Fruit fly (Drosophila melanogaster) whole organism, embryonic: ENCODE measurements around the gene amos.

Source experiments
- Bdp1 ChIP-seq: fragments of 200-800 bp; sonication (Bioruptor generic); optimal IDR thresholded peaks from 3 replicates; lab custom pipeline; 2016; ENCODE audit warnings: missing biosample characterization, missing genetic modification characterization
- Blimp-1 ChIP-seq: fragments of 200-800 bp; sonication (Bioruptor generic); optimal IDR thresholded peaks from 3 replicates; lab custom pipeline; 2018; ENCODE audit warnings: missing biosample characterization, missing genetic modification characterization, mild to moderate bottlenecking, moderate library complexity, missing genetic modification reagents
- Bteb2 ChIP-seq: fragments of 200-800 bp; sonication (Bioruptor generic); optimal IDR thresholded peaks from 2 replicates; lab custom pipeline; 2016; ENCODE audit warnings: missing biosample characterization, missing genetic modification characterization
- CG10267 ChIP-seq: fragments of 200-800 bp; sonication (Bioruptor generic); optimal IDR thresholded peaks from 2 replicates; lab custom pipeline; 2018; ENCODE audit warnings: missing biosample characterization, mild to moderate bottlenecking, missing genetic modification characterization, moderate library complexity
- CG10959 ChIP-seq: fragments of 200-800 bp; sonication (Bioruptor generic); IDR thresholded peaks from 2 replicates; pipeline ENCODE4 v1.3.6; 2022; ENCODE audit warnings: missing biosample characterization, missing genetic modification characterization
- CG11456 ChIP-seq: fragments of 200-800 bp; sonication (Bioruptor generic); IDR thresholded peaks from 3 replicates; pipeline ENCODE4 v1.3.6; 2022; ENCODE audit warnings: missing biosample characterization, missing genetic modification characterization
- CG11696 ChIP-seq: fragments of 200-800 bp; sonication (Bioruptor generic); IDR thresholded peaks from 2 replicates; pipeline ENCODE4 v1.3.6; 2022; ENCODE audit warnings: missing biosample characterization, missing genetic modification characterization
- CG12155 ChIP-seq: fragments of 200-800 bp; sonication (Bioruptor generic); optimal IDR thresholded peaks from 3 replicates; lab custom pipeline; 2016; ENCODE audit warnings: missing biosample characterization, missing genetic modification characterization
- CG14014 ChIP-seq: fragments of 200-800 bp; sonication (Bioruptor generic); IDR thresholded peaks from 2 replicates; pipeline ENCODE4 v1.3.6; 2022; ENCODE audit warnings: missing biosample characterization, missing genetic modification characterization
- CG14441 ChIP-seq: fragments of 200-800 bp; sonication (Bioruptor generic); IDR thresholded peaks from 2 replicates; pipeline ENCODE4 v1.3.6; 2022; ENCODE audit warnings: missing biosample characterization, missing genetic modification characterization
- CG14710 ChIP-seq: fragments of 200-800 bp; sonication (Bioruptor generic); optimal IDR thresholded peaks from 3 replicates; lab custom pipeline; 2019; ENCODE audit warnings: missing biosample characterization, mild to moderate bottlenecking, missing genetic modification characterization, moderate library complexity
- CG33213 ChIP-seq: fragments of 200-800 bp; sonication (Bioruptor generic); optimal IDR thresholded peaks from 3 replicates; lab custom pipeline; 2016; ENCODE audit warnings: missing biosample characterization, missing genetic modification characterization
- CG3995 ChIP-seq: fragments of 200-800 bp; sonication (Bioruptor generic); optimal IDR thresholded peaks from 3 replicates; lab custom pipeline; 2016; ENCODE audit warnings: missing biosample characterization, missing genetic modification characterization
- CG43689 ChIP-seq: fragments of 200-800 bp; sonication (Bioruptor generic); IDR thresholded peaks from 2 replicates; pipeline ENCODE4 v1.3.6; 2022; ENCODE audit warnings: missing biosample characterization, missing genetic modification characterization
- CG4707 ChIP-seq: fragments of 200-800 bp; sonication (Bioruptor generic); optimal IDR thresholded peaks from 2 replicates; lab custom pipeline; 2018; ENCODE audit warnings: missing biosample characterization, mild to moderate bottlenecking, missing genetic modification characterization, moderate library complexity
- CG4820 ChIP-seq: fragments of 200-800 bp; sonication (Bioruptor generic); optimal IDR thresholded peaks from 3 replicates; lab custom pipeline; 2016; ENCODE audit warnings: missing biosample characterization, missing genetic modification characterization
- CG5245 ChIP-seq: fragments of 200-800 bp; sonication (Bioruptor generic); optimal IDR thresholded peaks from 3 replicates; lab custom pipeline; 2016; ENCODE audit warnings: missing biosample characterization, missing genetic modification characterization
- CG7271 ChIP-seq: fragments of 200-800 bp; sonication (Bioruptor generic); optimal IDR thresholded peaks from 2 replicates; lab custom pipeline; 2018; ENCODE audit warnings: missing biosample characterization, mild to moderate bottlenecking, missing genetic modification characterization, moderate library complexity
- CG8089 ChIP-seq: fragments of 200-800 bp; sonication (Bioruptor generic); optimal IDR thresholded peaks from 3 replicates; lab custom pipeline; 2016; ENCODE audit warnings: missing biosample characterization, missing genetic modification characterization
- CG8388 ChIP-seq: fragments of 200-800 bp; sonication (Bioruptor generic); optimal IDR thresholded peaks from 2 replicates; lab custom pipeline; 2019; ENCODE audit warnings: missing biosample characterization, mild to moderate bottlenecking, missing genetic modification characterization, moderate library complexity
- Dll ChIP-seq: fragments of 200-800 bp; sonication (Bioruptor generic); IDR thresholded peaks from 4 replicates; pipeline ENCODE4 v1.3.6; 2022; ENCODE audit warnings: missing biosample characterization, missing genetic modification characterization; ENCODE audit not compliant: partially characterized antibody
- E2f1 ChIP-seq: fragments of 200-800 bp; sonication (Bioruptor generic); IDR thresholded peaks from 2 replicates; pipeline ENCODE4 v1.3.6; 2022; ENCODE audit warnings: missing biosample characterization, missing genetic modification characterization
- HLH3B ChIP-seq: fragments of 200-800 bp; sonication (Bioruptor generic); IDR thresholded peaks from 2 replicates; pipeline ENCODE4 v1.3.6; 2022; ENCODE audit warnings: missing biosample characterization, missing genetic modification characterization
- Oaz ChIP-seq: fragments of 200-800 bp; sonication (Bioruptor generic); IDR thresholded peaks from 2 replicates; pipeline ENCODE4 v1.3.6; 2022; ENCODE audit warnings: missing biosample characterization, missing genetic modification characterization
- Optix ChIP-seq: fragments of 200-800 bp; sonication (Bioruptor generic); IDR thresholded peaks from 3 replicates; pipeline ENCODE4 v1.3.6; 2022; ENCODE audit warnings: missing biosample characterization, missing genetic modification characterization
- Usf ChIP-seq: fragments of 200-800 bp; sonication (Bioruptor generic); optimal IDR thresholded peaks from 2 replicates; lab custom pipeline; 2017; ENCODE audit warnings: missing genotype, missing biosample characterization, missing genetic modification characterization
- Xbp1 ChIP-seq: fragments of 200-800 bp; sonication (Bioruptor generic); optimal IDR thresholded peaks from 3 replicates; lab custom pipeline; 2016; ENCODE audit warnings: missing biosample characterization, mild to moderate bottlenecking, missing genetic modification characterization
- ara ChIP-seq: fragments of 200-800 bp; sonication (Bioruptor generic); IDR thresholded peaks from 2 replicates; pipeline ENCODE4 v1.3.6; 2022; ENCODE audit warnings: missing biosample characterization, missing genetic modification characterization
- az2 ChIP-seq: fragments of 200-800 bp; sonication (Bioruptor generic); optimal IDR thresholded peaks from 3 replicates; lab custom pipeline; 2016; ENCODE audit warnings: missing biosample characterization, missing genetic modification characterization
- chif ChIP-seq, 2 experiments: fragments of 200-800 bp; sonication (Bioruptor generic); optimal IDR thresholded peaks; 3 replicates each; lab custom pipeline; 2016; ENCODE audit warnings: missing biosample characterization in 2 of 2, missing genetic modification characterization in 2 of 2
- croc ChIP-seq: fragments of 200-800 bp; sonication (Bioruptor generic); conservative IDR thresholded peaks from 3 replicates; pipeline ENCODE4 v1.3.6; 2022; ENCODE audit warnings: missing biosample characterization, missing genetic modification characterization
- dimm ChIP-seq: fragments of 200-800 bp; sonication (Bioruptor generic); IDR thresholded peaks from 2 replicates; pipeline ENCODE4 v1.3.6; 2022; ENCODE audit warnings: missing biosample characterization, missing genetic modification characterization
- dpn ChIP-seq, 2 experiments: fragments of 200-800 bp; sonication (Bioruptor generic); optimal IDR thresholded peaks; 3 replicates each; lab custom pipeline; 2016; ENCODE audit warnings: missing biosample characterization in 2 of 2, missing genetic modification characterization in 2 of 2
- ems ChIP-seq: fragments of 200-800 bp; sonication (Bioruptor generic); optimal IDR thresholded peaks from 3 replicates; lab custom pipeline; 2016; ENCODE audit warnings: missing biosample characterization, missing genetic modification characterization
- gcm ChIP-seq: fragments of 200-800 bp; sonication (Bioruptor generic); optimal IDR thresholded peaks from 2 replicates; lab custom pipeline; 2019; ENCODE audit warnings: missing biosample characterization, mild to moderate bottlenecking, missing genetic modification characterization, moderate library complexity
- h ChIP-seq: fragments of >200 bp; optimal IDR thresholded peaks from 2 replicates; lab custom pipeline; 2017
- inv ChIP-seq: fragments of 200-800 bp; sonication (Bioruptor generic); IDR thresholded peaks from 2 replicates; pipeline ENCODE4 v1.3.6; 2022; ENCODE audit warnings: missing biosample characterization, missing genetic modification characterization; ENCODE audit not compliant: partially characterized antibody
- ken ChIP-seq: fragments of 200-800 bp; sonication (Bioruptor generic); IDR thresholded peaks from 3 replicates; pipeline ENCODE4 v1.3.6; 2022; ENCODE audit warnings: missing biosample characterization, missing genetic modification characterization
- mirr ChIP-seq: fragments of 200-800 bp; sonication (Bioruptor generic); optimal IDR thresholded peaks from 3 replicates; lab custom pipeline; 2018; ENCODE audit warnings: missing biosample characterization, mild to moderate bottlenecking, missing genetic modification characterization
- org-1 ChIP-seq: fragments of 200-800 bp; sonication (Bioruptor generic); optimal IDR thresholded peaks from 2 replicates; lab custom pipeline; 2017; ENCODE audit warnings: missing biosample characterization, missing genetic modification characterization
- pfk ChIP-seq: fragments of 200-800 bp; sonication (Bioruptor generic); optimal IDR thresholded peaks from 2 replicates; lab custom pipeline; 2018; ENCODE audit warnings: missing biosample characterization, mild to moderate bottlenecking, missing genetic modification characterization, moderate library complexity
- sens-2 ChIP-seq: fragments of 200-800 bp; sonication (Bioruptor generic); IDR thresholded peaks from 2 replicates; pipeline ENCODE4 v1.3.6; 2022; ENCODE audit warnings: missing biosample characterization, missing genetic modification characterization
- stc ChIP-seq: fragments of 200-800 bp; sonication (Bioruptor generic); IDR thresholded peaks from 2 replicates; pipeline ENCODE4 v1.3.6; 2022; ENCODE audit warnings: missing biosample characterization, missing genetic modification characterization
- sug ChIP-seq: fragments of 200-800 bp; optimal IDR thresholded peaks from 2 replicates; lab custom pipeline; 2019; ENCODE audit warnings: missing biosample characterization, mild to moderate bottlenecking, missing genetic modification characterization, moderate library complexity
- tgo ChIP-seq: fragments of 200-800 bp; sonication (Bioruptor generic); IDR thresholded peaks from 3 replicates; pipeline ENCODE4 v1.3.6; 2022; ENCODE audit warnings: missing biosample characterization, missing genetic modification characterization
- tio ChIP-seq: fragments of 200-800 bp; sonication (Bioruptor generic); optimal IDR thresholded peaks from 2 replicates; lab custom pipeline; 2017; ENCODE audit warnings: missing biosample characterization, missing genetic modification characterization, inconsistent platforms
- tll ChIP-seq, 2 experiments: fragments of 200-800 bp in 1 of 2; fragments of >200 bp in 1 of 2; sonication (Bioruptor generic) in 1 of 2; optimal IDR thresholded peaks; 2 replicates each; lab custom pipeline; 2017 to 2019; ENCODE audit warnings: missing biosample characterization in 2 of 2, missing genetic modification characterization in 2 of 2, mild to moderate bottlenecking in 1 of 2, moderate library complexity in 1 of 2
- vnd ChIP-seq: fragments of 200-800 bp; sonication (Bioruptor generic); IDR thresholded peaks from 3 replicates; pipeline ENCODE4 v1.3.6; 2022; ENCODE audit warnings: missing biosample characterization, missing genetic modification characterization; ENCODE audit not compliant: partially characterized antibody
- wdn ChIP-seq: fragments of 200-800 bp; sonication (Bioruptor generic); IDR thresholded peaks from 2 replicates; pipeline ENCODE4 v1.3.6; 2022; ENCODE audit warnings: missing biosample characterization, missing genetic modification characterization
- wor ChIP-seq: fragments of 200-800 bp; sonication (Bioruptor generic); IDR thresholded peaks from 2 replicates; pipeline ENCODE4 v1.3.6; 2022; ENCODE audit warnings: missing biosample characterization, missing genetic modification characterization

The amos gene

DNA sequence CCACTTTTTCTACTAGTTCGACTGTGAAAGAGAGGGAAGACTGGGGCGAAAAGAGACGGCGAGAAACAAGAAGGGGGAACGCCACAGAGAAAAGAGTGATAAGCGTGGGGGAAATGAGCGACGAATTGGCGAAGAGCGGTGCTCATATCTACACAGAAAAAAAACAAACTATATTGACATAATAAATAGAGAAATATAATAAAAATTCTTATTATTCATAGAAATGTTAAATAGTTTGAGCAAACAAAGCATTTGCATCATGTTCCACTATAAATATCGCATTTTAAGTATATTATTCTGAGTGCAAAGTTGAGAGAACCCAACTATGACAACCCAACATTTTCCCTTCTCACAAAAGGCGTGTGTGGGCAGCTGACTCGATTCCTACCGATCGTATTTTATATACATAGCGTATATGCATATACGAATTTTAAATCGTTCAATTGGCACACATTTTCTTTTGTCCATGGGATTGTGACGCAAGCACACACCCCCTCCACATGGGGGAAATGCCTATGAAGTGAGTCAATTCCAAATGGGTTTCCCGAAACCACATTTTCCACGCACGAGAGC lies 38.7 kb downstream of the amos start (continued):
- TF ChIP-seq CG43689 (GFP tag; lab: Robert Waterston, UW) = peak; percentile 46; the same call in 1 of the 2 replicates
- no peak; the same call in 1 of the 2 replicates for TF ChIP-seq dimm (GFP tag; lab: Robert Waterston, UW)
- TF ChIP-seq dpn (GFP tag; optimal IDR thresholded peaks at IDR 0.05; lab: Kevin White, UChicago) = peak; percentile 2 to 70
- peak; percentile 77 for TF ChIP-seq Blimp-1
- no peak for TF ChIP-seq CG3995 (GFP tag; lab: Kevin White, UChicago)
- peak; percentile 55; the same call in 1 of the 3 replicates for TF ChIP-seq Optix (GFP tag; lab: Robert Waterston, UW)
- peak; percentile 74 for TF ChIP-seq stc
- TF ChIP-seq sug (tag; lab: Kevin White, UChicago) = peak; percentile 28
- TF ChIP-seq HLH3B = peak; percentile 86
- peak; percentile 55 for TF ChIP-seq CG4820 (GFP tag; lab: Kevin White, UChicago)
- 0 out of 2 replicates have a peak, but pooled peaks have one; percentile 48 for TF ChIP-seq CG10959 (GFP tag; lab: Robert Waterston, UW)
- TF ChIP-seq ara = peak; percentile 50; the same call in 1 of the 2 replicates
- TF ChIP-seq Usf (GFP tag; lab: Kevin White, UChicago) = peak; percentile 16
- peak; percentile 61 for TF ChIP-seq CG10267 (tag; lab: Kevin White, UChicago)
- TF ChIP-seq chif (GFP tag; optimal IDR thresholded peaks at IDR 0.05; lab: Kevin White, UChicago) = no peak
- TF ChIP-seq CG11696 (GFP tag; lab: Robert Waterston, UW) = peak; percentile 56; the same call in 1 of the 2 replicates
- TF ChIP-seq croc (GFP tag; lab: Robert Waterston, UW) = peak; percentile 54; the same call in 2 of the 3 replicates
- TF ChIP-seq CG8089 (GFP tag; lab: Kevin White, UChicago) = no peak
- no peak for TF ChIP-seq mirr
- TF ChIP-seq az2 = peak; percentile 73
- TF ChIP-seq CG5245 = peak; percentile 19
- peak; percentile 56 for TF ChIP-seq wdn
- TF ChIP-seq CG14710 (tag; lab: Kevin White, UChicago) = peak; percentile 38
- no peak for TF ChIP-seq CG4707 (GFP tag; lab: Kevin White, UChicago)
- no peak for TF ChIP-seq Dll (GFP tag; lab: Robert Waterston, UW)
- TF ChIP-seq Xbp1 (GFP tag; lab: Kevin White, UChicago) = peak; percentile 65
- TF ChIP-seq Bdp1 (GFP tag; lab: Kevin White, UChicago) = no peak
- TF ChIP-seq inv (GFP tag; lab: Robert Waterston, UW) = no peak
- TF ChIP-seq CG7271 (tag; lab: Kevin White, UChicago) = no peak
- no peak for TF ChIP-seq tll (GFP tag; optimal IDR thresholded peaks at IDR 0.05; lab: Kevin White, UChicago)
- no peak for TF ChIP-seq vnd (GFP tag; lab: Robert Waterston, UW)
- TF ChIP-seq org-1 (GFP tag; lab: Kevin White, UChicago) = peak; percentile 57
- TF ChIP-seq ken = no peak
- TF ChIP-seq tgo (GFP tag; lab: Robert Waterston, UW) = peak; percentile 82
- no peak for TF ChIP-seq pfk (GFP tag; lab: Kevin White, UChicago)
- TF ChIP-seq CG8388 (GFP tag; lab: Kevin White, UChicago) = peak; percentile 52
- peak; percentile 66 for TF ChIP-seq wor (GFP tag; lab: Robert Waterston, UW)
- TF ChIP-seq CG11456 (GFP tag; lab: Robert Waterston, UW) = no peak
- TF ChIP-seq CG14014 = peak; percentile 88
- TF ChIP-seq Bteb2 = peak; percentile 19
- peak; percentile 77 for TF ChIP-seq E2f1 (GFP tag; lab: Robert Waterston, UW)
- no peak for TF ChIP-seq h (lab: Kevin White, UChicago)
- TF ChIP-seq CG33213 (GFP tag; lab: Kevin White, UChicago) = no peak
- peak; percentile 76; the same call in 1 of the 2 replicates for TF ChIP-seq CG14441 (GFP tag; lab: Robert Waterston, UW)
- TF ChIP-seq sens-2 (GFP tag; lab: Robert Waterston, UW) = peak; percentile 59; the same call in 1 of the 2 replicates
- peak; percentile 76 for TF ChIP-seq Oaz (GFP tag; lab: Robert Waterston, UW)
- peak; percentile 63 for TF ChIP-seq CG12155 (GFP tag; lab: Kevin White, UChicago)
- peak; percentile 36 for TF ChIP-seq gcm (GFP tag; lab: Kevin White, UChicago)
- TF ChIP-seq tio (GFP tag; lab: Kevin White, UChicago) = peak; percentile 57
- no peak for TF ChIP-seq ems (GFP tag; lab: Kevin White, UChicago)
